Worm (Caenorhabditis elegans) whole organism, L1 larva: ENCODE measurements around the gene ZK757.2.
A peak's percentile ranks its signal among the peaks of the same experiment; 100 is the strongest.

ENCODE experiments used
- ces-1 ChIP-seq: fragments of 150-350 bp; optimal IDR thresholded peaks from 2 replicates; lab custom pipeline; 2014; ENCODE audit warnings: missing biosample characterization, missing genetic modification reagents, missing genetic modification characterization
- sup-37 ChIP-seq: fragments of 200-800 bp; sonication (Bioruptor generic); optimal IDR thresholded peaks from 2 replicates; lab custom pipeline; 2018; ENCODE audit warnings: mild to moderate bottlenecking, missing genetic modification characterization, missing compliant biosample characterization
- ztf-4 ChIP-seq: fragments of 150-350 bp; optimal IDR thresholded peaks from 2 replicates; lab custom pipeline; 2014; ENCODE audit warnings: missing biosample characterization, missing genetic modification characterization

DNA sequence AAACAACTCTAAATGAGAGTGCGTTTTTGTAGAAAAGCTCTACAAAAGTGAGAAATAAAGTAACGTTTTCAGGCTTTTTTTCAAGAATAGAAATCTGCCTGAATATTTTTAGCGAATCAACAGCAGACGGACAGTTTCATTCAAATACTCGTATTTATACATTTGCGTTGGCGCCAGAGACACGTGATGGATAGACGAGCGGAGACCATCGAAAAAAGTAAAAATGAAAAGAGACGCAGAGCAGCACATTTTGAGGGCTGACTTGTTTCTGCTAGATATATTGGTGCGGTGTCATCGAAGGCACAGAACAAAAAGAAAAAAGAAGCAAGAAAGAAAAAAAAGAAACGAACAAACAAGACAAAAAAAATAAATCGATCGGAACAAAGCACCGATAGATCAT, 52.7 kb downstream of the ZK757.2 start:
- no peak for TF ChIP-seq sup-37 (GFP tag; lab: Kevin White, UChicago)
- TF ChIP-seq ztf-4 = peak; percentile 18
- TF ChIP-seq ces-1 (GFP tag; lab: Kevin White, UChicago) = no peak
